Fruit fly (Drosophila melanogaster) S2 (cell line): ENCODE measurements around the gene CG34056.

Source experiments
- CG8478 ChIP-seq: fragments of >200 bp; optimal IDR thresholded peaks from 2 replicates; lab custom pipeline; 2018
- CTCF ChIP-seq, 2 experiments: fragments of >200 bp; optimal IDR thresholded peaks; 2 replicates each; lab custom pipeline; 2018

dm6 chr3L:899304-899703, 3.6 kb downstream of the CG34056 start:
- TF ChIP-seq CG8478 (lab: Kevin White, UChicago) (no peak), CTCF (optimal IDR thresholded peaks at IDR 0.05; lab: Kevin White, UChicago) (no peak)
